Worm (Caenorhabditis elegans) whole organism, mixed stage, embryonic: ENCODE results near the gene K07E3.4.

Experiments
- bed-3 ChIP-seq: fragments of 200-800 bp; sonication (Bioruptor generic); optimal IDR thresholded peaks from 3 replicates; lab custom pipeline; 2018; ENCODE audit warnings: mild to moderate bottlenecking, missing genetic modification characterization, moderate library complexity, missing compliant biosample characterization
- ceh-43 ChIP-seq: fragments of 200-800 bp; sonication (Bioruptor generic); optimal IDR thresholded peaks from 2 replicates; lab custom pipeline; 2018; ENCODE audit warnings: mild to moderate bottlenecking, missing genetic modification characterization, moderate library complexity, missing compliant biosample characterization
- hlh-1 ChIP-seq: fragments of 150-350 bp; optimal IDR thresholded peaks from 2 replicates; lab custom pipeline; 2014; ENCODE audit warnings: missing biosample characterization, missing genetic modification reagents, missing genetic modification characterization
- nhr-237 ChIP-seq: fragments of 150-350 bp; optimal IDR thresholded peaks from 2 replicates; lab custom pipeline; 2014; ENCODE audit warnings: missing biosample characterization, missing genetic modification characterization
- nhr-76 ChIP-seq: sonication (generic microtip); optimal IDR thresholded peaks from 2 replicates; lab custom pipeline; 2017; ENCODE audit warnings: missing biosample characterization, missing genetic modification characterization
- pha-4 ChIP-seq: fragments of 150-350 bp; optimal IDR thresholded peaks from 2 replicates; lab custom pipeline; 2018; ENCODE audit warnings: missing biosample characterization, missing genetic modification reagents, missing genetic modification characterization
- snpc-4 ChIP-seq: fragments of 150-350 bp; optimal IDR thresholded peaks from 2 replicates; lab custom pipeline; 2014; ENCODE audit warnings: missing biosample characterization, missing genetic modification characterization
- unc-62 ChIP-seq: fragments of 150-350 bp; optimal IDR thresholded peaks from 2 replicates; lab custom pipeline; 2014; ENCODE audit warnings: missing biosample characterization, missing genetic modification reagents, missing genetic modification characterization

DNA sequence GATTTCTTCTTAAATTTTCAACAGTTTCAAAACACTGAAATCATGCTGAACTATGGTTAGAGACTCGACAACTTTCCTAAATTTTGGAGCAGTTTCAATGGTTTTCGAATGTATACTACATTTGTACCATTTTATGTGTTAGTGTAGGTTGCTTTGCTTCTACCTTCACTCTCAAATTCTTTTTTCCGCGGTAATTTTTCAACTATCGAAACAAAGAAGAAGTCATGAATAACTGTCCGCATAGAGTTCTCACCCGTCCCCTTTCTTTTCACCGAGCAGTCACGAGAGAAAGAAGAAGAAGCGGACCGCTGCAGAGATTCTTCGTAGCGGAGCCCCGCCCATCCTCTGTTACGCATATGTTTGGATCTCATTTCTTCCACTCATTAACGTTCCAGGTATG lies 32.3 kb upstream of the K07E3.4 start, which contains the start of gene hlh-8:
- TF ChIP-seq snpc-4 (tag; lab: Kevin White, UChicago) (no peak), hlh-1 (tag; lab: Kevin White, UChicago) (no peak), nhr-237 (tag; lab: Kevin White, UChicago) (no peak), unc-62 (GFP tag; lab: Kevin White, UChicago) (no peak), nhr-76 (tag; lab: Kevin White, UChicago) (no peak), ceh-43 (no peak), bed-3 (GFP tag; lab: Kevin White, UChicago) (no peak), pha-4 (tag; lab: Kevin White, UChicago) (no peak)
